Worm (Caenorhabditis elegans) whole organism, L1 larva: ENCODE measurements around the gene nspe-6.

Experiments used
- ama-1 ChIP-seq: fragments of 150-350 bp; optimal IDR thresholded peaks from 2 replicates; lab custom pipeline; 2014
- blmp-1 ChIP-seq: fragments of 150-350 bp; optimal IDR thresholded peaks from 2 replicates; lab custom pipeline; 2014; ENCODE audit warnings: missing biosample characterization, missing genetic modification characterization
- ceh-90 ChIP-seq: sonication (generic microtip); optimal IDR thresholded peaks from 2 replicates; lab custom pipeline; 2016; ENCODE audit warnings: missing genetic modification characterization, missing compliant biosample characterization
- ces-1 ChIP-seq: fragments of 150-350 bp; optimal IDR thresholded peaks from 2 replicates; lab custom pipeline; 2014; ENCODE audit warnings: missing biosample characterization, missing genetic modification reagents, missing genetic modification characterization
- efl-3 ChIP-seq: fragments of 200-800 bp; sonication (Bioruptor generic); optimal IDR thresholded peaks from 2 replicates; lab custom pipeline; 2018; ENCODE audit warnings: mild to moderate bottlenecking, missing genetic modification characterization, missing compliant biosample characterization
- elt-2 ChIP-seq: sonication (generic microtip); optimal IDR thresholded peaks from 2 replicates; lab custom pipeline; 2016; ENCODE audit warnings: missing genetic modification characterization, mild to moderate bottlenecking, inconsistent platforms, missing compliant biosample characterization, missing genetic modification reagents
- hlh-4 ChIP-seq: sonication (generic microtip); optimal IDR thresholded peaks from 2 replicates; lab custom pipeline; 2016; ENCODE audit warnings: mild to moderate bottlenecking, missing genetic modification characterization, missing compliant biosample characterization
- lin-39 ChIP-seq: fragments of 150-350 bp; optimal IDR thresholded peaks from 2 replicates; lab custom pipeline; 2014; ENCODE audit warnings: missing biosample characterization, missing genetic modification reagents, missing genetic modification characterization
- mdl-1 ChIP-seq, 2 experiments: fragments of 150-350 bp; optimal IDR thresholded peaks; 2 replicates each; lab custom pipeline; 2014 to 2017; ENCODE audit warnings: missing biosample characterization in 2 of 2, missing genetic modification characterization in 2 of 2, inconsistent platforms in 1 of 2
- nhr-76 ChIP-seq: sonication (generic microtip); optimal IDR thresholded peaks from 2 replicates; lab custom pipeline; 2017; ENCODE audit warnings: missing biosample characterization, missing genetic modification characterization
- sptf-1 ChIP-seq: fragments of 150-350 bp; optimal IDR thresholded peaks from 2 replicates; lab custom pipeline; 2014; ENCODE audit warnings: missing biosample characterization, missing genetic modification characterization
- sup-37 ChIP-seq: fragments of 200-800 bp; sonication (Bioruptor generic); optimal IDR thresholded peaks from 2 replicates; lab custom pipeline; 2018; ENCODE audit warnings: mild to moderate bottlenecking, missing genetic modification characterization, missing compliant biosample characterization

DNA sequence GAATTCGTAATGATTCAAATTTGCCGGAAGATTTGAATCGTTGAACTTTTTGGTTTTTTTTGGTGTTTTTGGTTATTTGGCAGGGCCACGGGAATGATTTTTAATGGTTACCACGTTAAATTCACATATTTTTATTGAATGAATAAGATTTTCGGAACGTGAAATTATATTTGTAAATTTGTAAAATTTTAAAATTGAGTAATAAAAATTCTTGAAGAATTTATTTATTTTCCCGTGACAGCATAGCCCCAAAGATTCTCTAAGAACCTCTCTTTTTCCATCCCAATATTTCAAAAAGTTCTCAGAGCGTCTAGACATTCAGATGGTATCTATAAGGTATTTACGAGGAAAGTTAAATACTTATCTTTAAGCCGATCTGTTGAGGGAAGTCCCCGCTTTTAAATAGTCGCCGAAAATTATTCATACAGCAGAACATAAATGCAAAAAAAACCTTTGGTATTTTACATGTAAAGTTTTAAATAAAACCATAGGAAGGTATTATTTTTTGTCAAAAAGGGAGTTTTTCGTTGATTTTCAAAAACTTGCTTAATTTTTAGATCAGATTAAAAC is 18.9 kb upstream of the nspe-6 start, which contains the start of gene Y38E10A.17:
- TF ChIP-seq blmp-1 (tag; lab: Kevin White, UChicago) (no peak), nhr-76 (tag; lab: Kevin White, UChicago) (no peak), elt-2 (tag; lab: Kevin White, UChicago) (no peak), ama-1 (lab: Kevin White, UChicago) (no peak), ces-1 (GFP tag; lab: Kevin White, UChicago) (no peak), sup-37 (GFP tag; lab: Kevin White, UChicago) (no peak), efl-3 (GFP tag; lab: Kevin White, UChicago) (no peak), sptf-1 (tag; lab: Kevin White, UChicago) (no peak), ceh-90 (no peak), lin-39 (tag; lab: Kevin White, UChicago) (no peak), hlh-4 (tag; lab: Kevin White, UChicago) (no peak), mdl-1 (tag; optimal IDR thresholded peaks at IDR 0.05; lab: Kevin White, UChicago) (no peak)
